Worm (Caenorhabditis elegans) whole organism, midembryonic: ENCODE measurements around the gene wdr-46.
A peak's percentile ranks its signal among the peaks of the same experiment; 100 is the strongest.

Experiments used
- T22C8.4 ChIP-seq: fragments of 200-800 bp; sonication (Bioruptor generic); IDR thresholded peaks from 2 replicates; pipeline ENCODE4 v1.3.6; 2022; ENCODE audit warnings: missing genetic modification characterization, missing compliant biosample characterization
- cog-1 ChIP-seq: sonication (generic microtip); optimal IDR thresholded peaks from 2 replicates; lab custom pipeline; 2016; ENCODE audit warnings: missing genetic modification characterization, missing compliant biosample characterization
- flt-1 ChIP-seq: fragments of 200-800 bp; sonication (Bioruptor generic); IDR thresholded peaks from 2 replicates; pipeline ENCODE4 v1.3.6; 2022; ENCODE audit warnings: missing genetic modification characterization, missing compliant biosample characterization
- klf-2 ChIP-seq: fragments of 200-800 bp; sonication (Bioruptor generic); conservative IDR thresholded peaks from 2 replicates; pipeline ENCODE4 v1.3.6; 2022; ENCODE audit warnings: missing genetic modification reagents, missing genetic modification characterization, missing compliant biosample characterization
- med-1 ChIP-seq: sonication (generic microtip); optimal IDR thresholded peaks from 2 replicates; lab custom pipeline; 2017; ENCODE audit warnings: missing genetic modification characterization, mild to moderate bottlenecking, missing compliant biosample characterization, antibody characterized with exemption, missing genetic modification reagents; ENCODE audit not compliant: insufficient read depth
- ref-1 ChIP-seq: fragments of 200-800 bp; sonication (Bioruptor generic); conservative IDR thresholded peaks from 2 replicates; pipeline ENCODE4 v1.3.6; 2022; ENCODE audit warnings: missing genetic modification reagents, missing genetic modification characterization, missing compliant biosample characterization
- tab-1 ChIP-seq: fragments of 200-800 bp; sonication (Bioruptor generic); IDR thresholded peaks from 2 replicates; pipeline ENCODE4 v1.3.6; 2022; ENCODE audit warnings: missing genetic modification characterization, missing compliant biosample characterization
- ztf-23 ChIP-seq: fragments of 200-800 bp; sonication (Bioruptor generic); IDR thresholded peaks from 2 replicates; pipeline ENCODE4 v1.3.6; 2022; ENCODE audit warnings: missing genetic modification reagents, missing genetic modification characterization, missing compliant biosample characterization
- ztf-29 ChIP-seq: fragments of 200-800 bp; sonication (Bioruptor generic); IDR thresholded peaks from 2 replicates; pipeline ENCODE4 v1.3.6; 2022; ENCODE audit warnings: missing genetic modification reagents, missing genetic modification characterization, missing compliant biosample characterization

The wdr-46 gene

DNA sequence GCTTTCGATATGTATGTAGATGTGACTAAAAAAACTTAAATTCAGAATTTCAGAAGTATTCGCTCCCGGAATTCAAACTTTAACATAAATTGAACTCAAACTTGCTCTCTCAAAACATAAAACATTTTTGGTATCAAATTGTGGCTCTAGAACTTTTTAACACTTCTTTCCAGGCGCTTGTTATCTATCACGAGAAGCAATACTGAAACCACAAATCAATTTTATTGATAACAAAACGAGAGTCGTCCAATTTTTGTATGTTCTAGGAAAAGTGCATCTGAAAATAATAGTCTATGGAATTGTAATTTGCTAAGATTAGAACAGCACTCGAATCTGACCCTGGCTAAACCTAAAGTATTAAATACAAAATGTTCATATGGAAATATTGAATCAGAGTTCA, 6.9 kb downstream of the wdr-46 start:
- TF ChIP-seq T22C8.4 (GFP tag; lab: Robert Waterston, UW) (no peak), tab-1 (GFP tag; lab: Robert Waterston, UW) (no peak), ref-1 (no peak), med-1 (GFP tag; lab: Kevin White, UChicago) (no peak), klf-2 (no peak), cog-1 (tag; lab: Kevin White, UChicago) (no peak), ztf-23 (no peak), ztf-29 (GFP tag; lab: Robert Waterston, UW) (no peak), flt-1 (GFP tag; lab: Robert Waterston, UW) (no peak)

DNA sequence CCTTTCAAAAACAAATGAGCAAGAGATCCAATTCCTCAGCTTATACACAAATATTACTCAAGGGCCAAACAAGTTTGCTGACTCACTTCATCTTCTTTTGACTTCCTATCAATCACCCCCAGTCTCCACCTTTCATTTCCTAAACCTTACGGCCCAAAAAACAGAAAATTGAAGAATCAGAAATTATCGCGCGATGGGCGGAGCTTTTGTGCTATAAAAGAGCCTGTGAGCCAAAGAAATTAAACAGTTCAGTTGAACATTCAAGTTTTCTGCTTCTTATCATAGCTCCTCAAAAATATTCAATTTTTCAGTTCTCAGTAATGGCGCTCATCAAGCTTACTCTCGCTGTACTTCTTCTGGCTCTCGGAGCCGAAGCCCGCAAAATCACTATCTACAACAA, 7.7 kb downstream of the wdr-46 start, which contains the start of gene thn-1:
thn-1 (plus strand) TSS at position 301 of the 400 bp plus-strand sequence.
- TF ChIP-seq klf-2 (no peak), med-1 (GFP tag; lab: Kevin White, UChicago) (no peak), ztf-29 (GFP tag; lab: Robert Waterston, UW) (no peak), cog-1 (tag; lab: Kevin White, UChicago) (no peak), ref-1 (no peak), flt-1 (GFP tag; lab: Robert Waterston, UW) (no peak), ztf-23 (no peak), tab-1 (GFP tag; lab: Robert Waterston, UW) (no peak)

DNA sequence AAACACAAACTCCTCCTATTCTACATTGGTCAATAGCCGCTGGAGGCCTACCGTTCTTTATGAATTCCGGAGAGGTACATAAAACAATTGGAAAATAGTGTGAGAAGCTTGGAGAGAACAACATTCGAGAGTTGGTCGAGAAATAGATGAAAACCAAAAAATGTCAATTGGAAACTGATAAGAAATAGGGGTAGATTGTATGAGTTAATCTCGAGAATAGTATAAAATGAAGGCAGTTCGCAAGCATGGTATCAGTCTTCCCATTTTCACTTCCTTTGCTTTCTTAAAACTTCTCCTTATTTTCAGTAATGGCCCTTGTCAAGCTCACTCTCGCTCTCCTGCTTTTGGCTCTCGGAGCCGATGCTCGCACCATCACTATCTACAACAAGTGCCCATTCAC, 10.8 kb downstream of the wdr-46 start, which contains the start of gene thn-2:
thn-2 (plus strand) TSS at position 307 of the 400 bp plus-strand sequence.
- TF ChIP-seq klf-2 (no peak), ztf-23 (no peak), flt-1 (GFP tag; lab: Robert Waterston, UW) (no peak), ref-1 (no peak), med-1 (GFP tag; lab: Kevin White, UChicago) (no peak), tab-1 (GFP tag; lab: Robert Waterston, UW) (no peak), cog-1 (tag; lab: Kevin White, UChicago) (no peak), ztf-29 (GFP tag; lab: Robert Waterston, UW) (no peak)

DNA sequence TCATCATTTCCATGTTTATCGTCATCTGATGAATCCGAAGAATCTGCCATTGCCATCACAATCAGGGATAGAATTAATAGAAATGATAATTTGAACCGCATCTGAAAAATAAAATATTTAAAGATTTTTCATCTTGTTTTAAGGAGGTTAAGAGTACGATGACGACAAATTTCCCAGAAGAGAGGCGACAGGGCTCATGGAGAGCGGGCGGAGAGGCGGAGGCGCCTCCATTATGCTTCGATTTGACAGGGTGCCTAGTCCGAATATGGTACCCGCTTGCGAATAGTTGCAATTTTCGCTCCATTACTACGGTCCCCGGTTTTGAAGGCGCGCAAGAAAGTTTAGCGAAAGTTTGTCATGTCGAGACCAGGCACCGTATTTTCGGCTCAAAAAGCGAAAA, 13.0 kb downstream of the wdr-46 start, which contains the start of gene F28D1.6:
F28D1.6 (minus strand) TSS at position 101 of the 400 bp plus-strand sequence.
- TF ChIP-seq cog-1 (tag; lab: Kevin White, UChicago) (no peak), T22C8.4 (GFP tag; lab: Robert Waterston, UW) (no peak), ztf-29 (GFP tag; lab: Robert Waterston, UW) (no peak), flt-1 (GFP tag; lab: Robert Waterston, UW) (no peak), med-1 (GFP tag; lab: Kevin White, UChicago) (no peak), tab-1 (GFP tag; lab: Robert Waterston, UW) (no peak), klf-2 (no peak)

DNA sequence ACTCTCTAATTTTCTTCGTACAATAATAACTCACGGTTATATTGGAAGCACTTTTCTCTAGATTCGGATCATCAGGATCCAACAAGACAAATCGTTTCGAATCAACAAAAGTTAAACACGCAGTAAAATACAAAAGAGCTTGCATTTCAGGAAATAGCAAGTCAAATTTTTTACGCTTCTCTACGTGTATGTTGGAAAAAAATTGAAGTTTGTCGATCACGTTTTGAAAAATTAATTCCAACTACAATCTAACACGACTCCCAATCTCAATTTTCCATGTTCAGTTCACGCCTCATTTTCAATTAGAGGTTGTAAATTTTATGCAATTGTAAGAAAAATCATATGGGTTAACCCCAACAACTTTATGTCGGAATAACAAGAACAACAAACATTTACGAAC, 17.9 kb downstream of the wdr-46 start, which contains the start of gene spe-45:
spe-45 (minus strand) TSS at position 145 of the 400 bp plus-strand sequence.
- TF ChIP-seq klf-2 (no peak), med-1 (GFP tag; lab: Kevin White, UChicago) (no peak), ref-1 (no peak), tab-1 (GFP tag; lab: Robert Waterston, UW) (no peak), cog-1 (tag; lab: Kevin White, UChicago) (no peak), ztf-29 (GFP tag; lab: Robert Waterston, UW) (no peak), flt-1 (GFP tag; lab: Robert Waterston, UW) (no peak), T22C8.4 (GFP tag; lab: Robert Waterston, UW) (no peak), ztf-23 (no peak)

DNA sequence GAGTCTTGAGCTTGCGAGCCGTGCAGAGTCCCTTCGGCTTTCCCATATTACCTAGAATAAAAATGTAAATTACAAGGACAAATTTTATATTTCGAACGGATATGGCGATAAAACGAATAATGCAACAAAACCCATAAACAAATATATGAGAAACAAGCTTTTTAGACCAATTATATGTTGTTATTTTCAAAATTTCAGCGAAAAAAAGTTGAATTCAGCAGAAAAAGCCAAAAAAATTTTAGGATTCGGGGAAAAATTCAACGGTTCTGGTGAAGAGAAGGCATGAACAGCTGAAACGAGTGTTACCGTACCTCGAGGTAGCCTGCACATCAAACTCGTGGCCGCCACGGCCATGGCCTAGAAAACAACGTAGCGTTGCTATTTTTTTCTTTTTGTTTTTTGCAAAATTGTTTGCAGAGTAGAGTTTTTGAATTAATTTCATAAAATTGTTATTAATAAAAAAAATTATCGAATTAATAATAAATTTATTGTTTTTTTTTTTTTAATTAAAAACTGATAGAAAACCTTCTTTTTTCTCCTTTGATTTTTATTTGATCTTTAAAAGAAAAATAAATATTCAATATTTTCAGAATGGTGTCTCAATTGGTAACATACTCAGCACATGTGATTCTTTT, 19.1 kb downstream of the wdr-46 start, which contains the start of the genes rps-23 and dpm-3:
rps-23 (minus strand) TSS at position 51 of the 635 bp plus-strand sequence.
dpm-3 (plus strand) TSS at position 585 of the 635 bp plus-strand sequence.
- TF ChIP-seq ztf-29 (GFP tag; lab: Robert Waterston, UW) = 0 out of 2 replicates have a peak, but pooled peaks have one; percentile 8
- TF ChIP-seq ztf-23 = peak; percentile 83
- TF ChIP-seq med-1 (GFP tag; lab: Kevin White, UChicago) = no peak
- peak; percentile 87 for TF ChIP-seq flt-1 (GFP tag; lab: Robert Waterston, UW)
- no peak for TF ChIP-seq T22C8.4 (GFP tag; lab: Robert Waterston, UW)
- no peak for TF ChIP-seq ref-1
- TF ChIP-seq tab-1 (GFP tag; lab: Robert Waterston, UW) = 0 out of 2 replicates have a peak, but pooled peaks have one; percentile 43
- peak; percentile 64; the same call in 1 of the 2 replicates for TF ChIP-seq klf-2
- TF ChIP-seq cog-1 (tag; lab: Kevin White, UChicago) = peak; percentile 60

DNA sequence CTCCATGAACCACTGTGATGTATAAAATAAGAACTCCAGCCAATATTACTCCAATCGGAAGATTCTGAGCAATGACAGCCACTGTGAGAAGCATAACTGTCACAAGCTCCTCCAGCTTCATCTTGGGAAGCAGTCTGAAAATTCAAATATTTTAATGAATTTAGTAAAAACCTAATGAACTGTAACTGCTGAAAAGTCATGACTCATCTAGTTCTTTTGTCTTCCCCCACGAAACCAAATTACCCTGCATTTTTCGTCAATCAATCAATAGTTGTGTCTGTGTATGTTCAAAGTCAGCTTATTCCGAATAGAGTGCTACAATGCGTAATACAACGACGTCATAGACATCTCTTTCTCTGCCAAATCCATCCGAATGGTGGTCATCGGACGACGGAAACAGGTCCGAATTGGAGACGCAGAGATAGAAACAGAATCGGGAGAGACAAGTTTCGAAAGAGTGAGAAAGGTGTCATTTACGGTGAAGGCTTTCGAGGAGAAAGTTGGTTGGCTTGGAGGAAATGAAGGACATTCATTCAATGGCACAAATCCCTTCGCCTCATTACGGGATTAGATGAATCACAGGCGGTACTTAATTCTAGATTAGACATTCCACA, 24.7 kb downstream of the wdr-46 start:
- TF ChIP-seq ztf-23 = no peak
- no peak for TF ChIP-seq tab-1 (GFP tag; lab: Robert Waterston, UW)
- TF ChIP-seq T22C8.4 (GFP tag; lab: Robert Waterston, UW) = no peak

DNA sequence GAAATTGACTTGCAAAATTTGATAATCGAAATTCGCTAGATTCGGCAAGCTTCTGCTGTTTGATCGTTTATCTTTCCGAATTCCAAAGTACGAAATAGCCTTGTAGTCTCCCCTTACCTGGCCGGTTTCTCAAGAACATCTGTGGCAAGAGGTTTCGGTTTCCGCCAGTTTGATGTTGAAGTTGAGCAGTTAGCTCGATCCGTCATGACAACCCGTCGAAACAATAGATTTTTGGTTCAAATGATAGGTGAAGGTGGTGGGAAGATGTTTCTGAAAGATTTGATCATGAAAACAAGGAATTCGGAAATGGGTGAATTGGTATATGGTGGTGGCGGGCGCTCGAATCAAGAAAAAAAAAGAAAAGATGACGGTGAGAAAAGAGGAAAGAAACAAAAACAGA, 26.4 kb downstream of the wdr-46 start, which contains the start of gene acs-20:
acs-20 (minus strand) TSS at position 270 of the 400 bp plus-strand sequence.
- TF ChIP-seq ztf-23 (no peak), ref-1 (no peak), flt-1 (GFP tag; lab: Robert Waterston, UW) (no peak), med-1 (GFP tag; lab: Kevin White, UChicago) (no peak), klf-2 (no peak), cog-1 (tag; lab: Kevin White, UChicago) (no peak), tab-1 (GFP tag; lab: Robert Waterston, UW) (no peak), ztf-29 (GFP tag; lab: Robert Waterston, UW) (no peak), T22C8.4 (GFP tag; lab: Robert Waterston, UW) (no peak)

DNA sequence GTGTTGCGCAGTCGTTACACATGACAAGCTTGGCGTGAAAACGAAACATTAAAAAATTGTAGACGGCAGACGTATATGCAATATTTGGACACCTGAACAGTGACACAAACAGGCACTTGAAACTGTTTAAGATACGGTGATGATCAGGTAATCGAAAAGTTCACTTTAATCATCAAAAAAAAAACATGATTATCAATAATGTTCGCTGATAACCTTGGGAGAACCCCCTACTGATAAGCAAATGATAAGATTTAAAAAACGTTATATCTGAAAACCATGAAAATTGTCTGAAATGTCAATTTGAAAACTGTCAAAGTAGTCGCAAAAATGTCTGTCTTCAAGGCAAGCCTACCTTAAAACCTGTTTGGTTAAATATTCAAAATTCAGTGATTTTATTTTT, 27.9 kb downstream of the wdr-46 start:
- no peak for TF ChIP-seq cog-1 (tag; lab: Kevin White, UChicago)
- no peak for TF ChIP-seq klf-2
- TF ChIP-seq ref-1 = no peak
- no peak for TF ChIP-seq T22C8.4 (GFP tag; lab: Robert Waterston, UW)
- TF ChIP-seq med-1 (GFP tag; lab: Kevin White, UChicago) = no peak
